1 worm cellular context compared by ENCODE assay signal in the genomic region with DNA sequence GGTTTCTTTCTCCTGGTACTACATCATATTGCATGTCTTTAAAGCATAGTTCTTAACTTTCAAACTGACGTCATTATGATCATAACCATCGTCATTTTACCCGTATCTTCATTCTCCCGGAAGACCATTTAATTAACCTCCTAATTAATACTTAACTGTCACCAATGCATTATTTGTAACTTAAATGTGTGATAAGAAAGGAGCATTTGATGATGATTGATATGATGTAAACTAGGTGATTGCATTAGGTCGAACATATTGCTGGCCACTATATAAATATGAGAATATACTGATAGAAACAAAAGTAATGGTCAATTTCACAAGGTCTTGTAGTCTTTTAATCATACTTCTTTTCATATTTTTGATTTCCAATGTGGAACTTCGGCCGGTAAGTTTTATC.
TF ChIP-seq lines count a peak whose summit lies in the region.

A gene (plus strand): TSS at position 227 of the 400 bp plus-strand sequence.

TF ChIP-seq in whole organism, L2 larva, 48 proteins besides CTCF, POLR2A, EP300 and RAD21 (continued from another document):
- TF ChIP-seq elt-1 (tag; optimal IDR thresholded peaks at IDR 0.05; lab: Kevin White, UChicago) (no peak), crh-2 (tag; optimal IDR thresholded peaks at IDR 0.05; lab: Kevin White, UChicago) (peak; percentile 50), unc-39 (tag; optimal IDR thresholded peaks at IDR 0.05; lab: Kevin White, UChicago) (no peak), nhr-129 (tag; optimal IDR thresholded peaks at IDR 0.05; lab: Kevin White, UChicago) (peak; percentile 34), nhr-6 (tag; optimal IDR thresholded peaks at IDR 0.05; lab: Kevin White, UChicago) (no peak)
